Worm (Caenorhabditis elegans) whole organism, L2 larva: ENCODE measurements around the gene T10H9.8.
A peak's percentile ranks its signal among the peaks of the same experiment; 100 is the strongest.

Source experiments
- C34F6.9 ChIP-seq: fragments of 150-350 bp; optimal IDR thresholded peaks from 2 replicates; lab custom pipeline; 2014; ENCODE audit warnings: missing biosample characterization, missing genetic modification characterization
- F13H6.1 ChIP-seq: sonication (generic microtip); optimal IDR thresholded peaks from 2 replicates; lab custom pipeline; 2016; ENCODE audit warnings: missing genetic modification characterization, missing compliant biosample characterization
- Y55F3AM.14 ChIP-seq: fragments of 200-800 bp; sonication (Bioruptor generic); optimal IDR thresholded peaks from 2 replicates; lab custom pipeline; 2018; ENCODE audit warnings: mild to moderate bottlenecking, missing genetic modification characterization, missing compliant biosample characterization
- ZK546.5 ChIP-seq: sonication (generic microtip); optimal IDR thresholded peaks from 2 replicates; lab custom pipeline; 2017; ENCODE audit warnings: missing biosample characterization, missing genetic modification characterization
- ama-1 ChIP-seq: fragments of 150-350 bp; optimal IDR thresholded peaks from 2 replicates; lab custom pipeline; 2018; ENCODE audit warnings: inconsistent platforms
- blmp-1 ChIP-seq: sonication (generic microtip); optimal IDR thresholded peaks from 2 replicates; lab custom pipeline; 2017; ENCODE audit warnings: missing genetic modification characterization, mild to moderate bottlenecking, missing compliant biosample characterization, antibody characterized with exemption, moderate library complexity; ENCODE audit not compliant: insufficient read depth
- ceh-16 ChIP-seq: fragments of 150-350 bp; optimal IDR thresholded peaks from 2 replicates; lab custom pipeline; 2014; ENCODE audit warnings: missing biosample characterization, missing genetic modification characterization
- crh-2 ChIP-seq: sonication (generic microtip); optimal IDR thresholded peaks from 2 replicates; lab custom pipeline; 2017; ENCODE audit warnings: missing biosample characterization, missing genetic modification characterization
- dmd-4 ChIP-seq: sonication (generic microtip); optimal IDR thresholded peaks from 2 replicates; lab custom pipeline; 2017; ENCODE audit warnings: missing biosample characterization, missing genetic modification characterization
- elt-1 ChIP-seq: fragments of 150-350 bp; optimal IDR thresholded peaks from 2 replicates; lab custom pipeline; 2014; ENCODE audit warnings: missing biosample characterization, missing genetic modification characterization
- elt-3 ChIP-seq: sonication (generic microtip); optimal IDR thresholded peaks from 2 replicates; lab custom pipeline; 2017; ENCODE audit warnings: missing biosample characterization, missing genetic modification characterization
- fos-1 ChIP-seq: fragments of 150-350 bp; optimal IDR thresholded peaks from 2 replicates; lab custom pipeline; 2014; ENCODE audit warnings: missing biosample characterization, missing genetic modification characterization
- lin-11 ChIP-seq: fragments of 150-350 bp; sonication (generic microtip); optimal IDR thresholded peaks from 2 replicates; lab custom pipeline; 2014; ENCODE audit warnings: missing biosample characterization, missing genetic modification characterization, inconsistent platforms, mixed read lengths
- lsy-2 ChIP-seq, 2 experiments: fragments of 150-350 bp in 1 of 2; sonication (generic microtip) in 1 of 2; optimal IDR thresholded peaks; 2 replicates each; lab custom pipeline; 2014 to 2017; ENCODE audit warnings: missing biosample characterization in 2 of 2, missing genetic modification characterization in 2 of 2
- mab-5 ChIP-seq: fragments of 150-350 bp; optimal IDR thresholded peaks from 2 replicates; lab custom pipeline; 2014; ENCODE audit warnings: missing biosample characterization, missing genetic modification characterization
- nhr-12 ChIP-seq: fragments of 150-350 bp; optimal IDR thresholded peaks from 2 replicates; lab custom pipeline; 2014; ENCODE audit warnings: missing biosample characterization, missing genetic modification characterization
- nhr-129 ChIP-seq: fragments of 150-350 bp; optimal IDR thresholded peaks from 2 replicates; lab custom pipeline; 2014; ENCODE audit warnings: missing biosample characterization, missing genetic modification characterization
- nhr-21 ChIP-seq: fragments of 150-350 bp; optimal IDR thresholded peaks from 2 replicates; lab custom pipeline; 2014; ENCODE audit warnings: missing biosample characterization, missing genetic modification characterization
- nhr-23 ChIP-seq: fragments of 150-350 bp; optimal IDR thresholded peaks from 2 replicates; lab custom pipeline; 2014; ENCODE audit warnings: missing biosample characterization, missing genetic modification reagents, missing genetic modification characterization
- nhr-25 ChIP-seq: fragments of 150-350 bp; sonication (generic microtip); optimal IDR thresholded peaks from 3 replicates; lab custom pipeline; 2014; ENCODE audit warnings: missing biosample characterization, missing genetic modification characterization
- nhr-6 ChIP-seq: fragments of 150-350 bp; optimal IDR thresholded peaks from 2 replicates; lab custom pipeline; 2014; ENCODE audit warnings: missing biosample characterization, missing genetic modification characterization
- nhr-77 ChIP-seq: fragments of 150-350 bp; optimal IDR thresholded peaks from 2 replicates; lab custom pipeline; 2014; ENCODE audit warnings: missing biosample characterization, missing genetic modification characterization
- peb-1 ChIP-seq: fragments of 150-350 bp; optimal IDR thresholded peaks from 2 replicates; lab custom pipeline; 2014; ENCODE audit warnings: missing biosample characterization, missing genetic modification characterization
- sem-4 ChIP-seq: fragments of 150-350 bp; optimal IDR thresholded peaks from 2 replicates; lab custom pipeline; 2014; ENCODE audit warnings: missing biosample characterization, missing genetic modification reagents, missing genetic modification characterization
- skn-1 ChIP-seq: sonication (generic microtip); optimal IDR thresholded peaks from 2 replicates; lab custom pipeline; 2017; ENCODE audit warnings: missing biosample characterization, missing genetic modification characterization
- sma-3 ChIP-seq: sonication (generic microtip); optimal IDR thresholded peaks from 2 replicates; lab custom pipeline; 2016; ENCODE audit warnings: missing genetic modification reagents, missing genetic modification characterization, missing compliant biosample characterization
- sma-9 ChIP-seq, 2 experiments: fragments of 150-350 bp in 1 of 2; sonication (generic microtip) in 1 of 2; optimal IDR thresholded peaks; 2 replicates each; lab custom pipeline; 2014 to 2016; ENCODE audit warnings: missing genetic modification characterization in 2 of 2, mild to moderate bottlenecking in 1 of 2, missing biosample characterization in 1 of 2, missing compliant biosample characterization in 1 of 2, missing genetic modification reagents in 1 of 2, moderate library complexity in 1 of 2
- snpc-4 ChIP-seq: fragments of 150-350 bp; optimal IDR thresholded peaks from 2 replicates; lab custom pipeline; 2014; ENCODE audit warnings: missing biosample characterization, missing genetic modification characterization
- unc-55 ChIP-seq: fragments of 150-350 bp; sonication (generic microtip); optimal IDR thresholded peaks from 3 replicates; lab custom pipeline; 2014; ENCODE audit warnings: missing biosample characterization, missing genetic modification reagents, missing genetic modification characterization
- ztf-1 ChIP-seq: fragments of 200-800 bp; sonication (Bioruptor generic); conservative IDR thresholded peaks from 2 replicates; pipeline ENCODE4 v1.3.6; 2022; ENCODE audit warnings: missing genetic modification characterization, missing compliant biosample characterization
- ztf-4 ChIP-seq: fragments of 150-350 bp; optimal IDR thresholded peaks from 2 replicates; lab custom pipeline; 2014; ENCODE audit warnings: missing biosample characterization, missing genetic modification characterization

T10H9.8 gene

DNA sequence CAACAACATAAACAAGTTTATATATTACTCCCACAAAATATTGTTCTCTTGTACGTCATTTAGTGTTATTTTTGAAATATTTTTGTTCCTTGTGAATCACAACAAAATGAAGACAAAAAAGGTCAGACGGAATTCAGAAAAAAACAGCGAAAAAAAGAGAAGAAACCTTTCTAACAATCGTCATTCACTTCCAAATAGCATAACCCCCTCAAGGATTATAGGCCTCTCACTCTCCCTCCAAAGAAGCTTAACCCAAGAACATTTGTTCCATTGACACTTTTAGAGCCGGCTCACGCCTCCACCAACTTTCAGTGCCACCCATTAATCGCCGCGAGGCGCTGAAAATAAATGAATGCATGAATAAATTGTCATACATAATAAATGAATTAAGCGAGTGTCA is 7.4 kb downstream of the T10H9.8 start:
- TF ChIP-seq nhr-77 (tag; lab: Kevin White, UChicago), result no peak
- no peak for TF ChIP-seq crh-2 (tag; lab: Kevin White, UChicago)
- TF ChIP-seq unc-55, result peak; percentile 51
- no peak for TF ChIP-seq nhr-6 (tag; lab: Kevin White, UChicago)
- no peak for TF ChIP-seq fos-1
- no peak for TF ChIP-seq nhr-25 (tag; lab: Kevin White, UChicago)
- no peak for TF ChIP-seq ztf-1 (GFP tag; lab: Robert Waterston, UW)
- no peak for TF ChIP-seq nhr-129
- no peak for TF ChIP-seq lsy-2 (tag; optimal IDR thresholded peaks at IDR 0.05; lab: Kevin White, UChicago)

DNA sequence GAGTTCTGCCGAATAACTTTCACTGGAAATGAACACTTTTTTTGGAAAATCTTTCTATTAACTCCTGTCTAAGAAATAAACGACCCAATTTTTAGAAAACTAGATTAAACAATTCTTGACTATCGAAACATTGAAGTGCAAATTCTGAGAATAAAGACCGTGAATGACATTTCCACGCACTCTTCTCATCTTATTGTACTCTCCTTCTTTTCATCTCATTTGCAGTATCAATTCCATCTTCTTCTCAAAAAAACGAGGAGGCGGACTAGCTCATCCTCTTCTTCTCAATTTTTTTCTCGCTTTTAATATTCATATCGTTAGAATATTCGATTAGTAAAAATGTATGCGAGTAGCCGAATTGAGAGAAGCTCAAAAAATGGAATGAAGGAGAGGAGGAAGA is 9.5 kb downstream of the T10H9.8 start:
- TF ChIP-seq F13H6.1 (tag; lab: Kevin White, UChicago) (peak; percentile 15), C34F6.9 (tag; lab: Kevin White, UChicago) (peak; percentile 49), unc-55 (peak; percentile 39), ama-1 (lab: Kevin White, UChicago) (no peak), nhr-129 (no peak), lsy-2 (tag; optimal IDR thresholded peaks at IDR 0.05; lab: Kevin White, UChicago) (peak in 1 of 2 experiments; percentile 21), lin-11 (tag; lab: Kevin White, UChicago) (no peak), ztf-4 (tag; lab: Kevin White, UChicago) (no peak), elt-1 (tag; lab: Kevin White, UChicago) (no peak), sma-9 (GFP tag; optimal IDR thresholded peaks at IDR 0.05; lab: Kevin White, UChicago) (peak; percentile 19), sma-9 (tag; optimal IDR thresholded peaks at IDR 0.05; lab: Kevin White, UChicago) (no peak), fos-1 (no peak), crh-2 (tag; lab: Kevin White, UChicago) (peak; percentile 3)

DNA sequence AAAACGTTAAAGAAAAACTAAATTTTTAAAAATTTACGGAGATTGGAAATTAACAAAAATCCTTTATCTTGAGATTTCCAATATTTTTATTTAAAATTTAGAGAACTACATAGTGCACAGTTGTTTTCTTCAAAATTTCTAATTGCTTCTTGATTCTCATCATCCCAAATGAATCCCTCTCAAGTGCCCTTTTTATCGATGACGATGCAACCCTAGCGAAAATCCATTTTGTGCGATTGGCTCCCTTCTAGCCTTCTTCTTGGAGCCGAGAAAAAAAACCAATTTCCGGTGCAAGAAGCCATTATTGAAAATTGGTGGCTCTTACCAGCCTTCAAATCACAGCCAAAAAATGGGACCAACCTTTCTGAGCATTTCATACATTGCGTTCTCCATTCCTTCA is 10.4 kb downstream of the T10H9.8 start:
- TF ChIP-seq snpc-4 (tag; lab: Kevin White, UChicago) (no peak), skn-1 (tag; lab: Kevin White, UChicago) (no peak), ceh-16 (tag; lab: Kevin White, UChicago) (no peak), nhr-21 (tag; lab: Kevin White, UChicago) (no peak), lin-11 (tag; lab: Kevin White, UChicago) (no peak), ZK546.5 (tag; lab: Kevin White, UChicago) (no peak)
- TF ChIP-seq, all 48 proteins: peak for 0

DNA sequence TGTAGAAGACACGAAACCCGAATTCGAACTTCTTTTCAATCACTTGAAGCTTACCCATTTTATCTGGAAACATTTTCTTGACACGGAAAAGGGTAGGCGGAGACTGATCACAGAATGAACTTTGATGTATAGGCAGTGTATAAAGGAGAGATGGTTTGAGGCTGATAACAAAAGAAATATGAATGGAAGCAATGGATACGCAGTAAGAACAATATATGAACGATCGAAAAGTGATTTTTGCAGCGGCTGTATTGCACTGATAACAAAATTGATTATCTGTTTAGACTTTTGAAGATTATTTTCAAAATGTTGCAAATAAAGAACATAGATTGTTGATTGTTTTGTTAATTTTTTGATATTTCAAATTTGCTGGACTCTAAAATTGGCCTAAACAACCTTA is 13.6 kb downstream of the T10H9.8 start, which contains the start of gene pmp-5:
Gene pmp-5, minus strand, starts transcription at position 63 of the 400 bp plus-strand sequence.
- TF ChIP-seq sma-9 (GFP tag; optimal IDR thresholded peaks at IDR 0.05; lab: Kevin White, UChicago) (peak; percentile 82), sma-9 (tag; optimal IDR thresholded peaks at IDR 0.05; lab: Kevin White, UChicago) (no peak), nhr-129 (no peak), fos-1 (peak; percentile 31)

DNA sequence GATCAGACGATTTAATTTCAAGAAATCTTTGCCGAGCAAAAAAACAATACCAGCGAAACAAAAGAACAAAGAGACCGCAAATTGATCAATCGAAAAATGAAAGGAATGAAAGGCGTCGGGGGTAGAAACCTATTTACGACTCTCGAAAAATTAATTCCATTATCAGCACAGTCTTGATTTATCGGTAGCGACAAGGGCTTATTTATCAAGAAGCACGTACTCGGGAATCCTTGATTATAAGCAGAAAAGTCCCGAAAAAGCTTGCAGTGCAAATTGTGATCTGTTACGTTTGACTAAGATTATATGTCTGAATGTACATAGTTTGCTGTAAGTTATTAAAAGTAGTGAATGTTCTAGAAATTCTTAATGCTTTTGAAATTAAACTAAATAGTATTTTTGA is 14.4 kb downstream of the T10H9.8 start:
- TF ChIP-seq sma-9 (GFP tag; optimal IDR thresholded peaks at IDR 0.05; lab: Kevin White, UChicago) (peak; percentile 40), sma-9 (tag; optimal IDR thresholded peaks at IDR 0.05; lab: Kevin White, UChicago) (no peak), unc-55 (no peak), fos-1 (peak; percentile 23)

DNA sequence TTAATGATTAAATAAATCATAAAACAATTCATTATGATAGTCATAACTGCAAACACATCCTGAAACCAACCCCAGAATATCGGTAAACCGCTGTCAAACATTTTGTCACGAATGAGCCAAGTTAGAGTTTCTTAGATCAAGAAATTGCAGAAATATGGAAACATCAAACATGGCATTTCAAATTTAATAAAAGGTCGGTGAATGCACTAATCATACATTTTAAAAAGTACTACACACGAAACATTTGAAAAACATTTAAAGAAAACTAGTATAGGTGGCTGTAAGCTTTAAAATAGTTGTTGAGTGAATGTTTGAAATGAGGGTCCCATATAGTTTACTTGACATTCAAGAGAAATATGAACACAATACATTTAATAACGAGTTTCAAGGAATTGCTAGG is 16.6 kb downstream of the T10H9.8 start, which contains the start of gene str-180:
Gene str-180, minus strand, starts transcription at position 101 of the 400 bp plus-strand sequence.
- TF ChIP-seq Y55F3AM.14 (GFP tag; lab: Kevin White, UChicago) (no peak), nhr-12 (tag; lab: Kevin White, UChicago) (no peak), blmp-1 (tag; lab: Kevin White, UChicago) (no peak), peb-1 (tag; lab: Kevin White, UChicago) (no peak), sma-3 (GFP tag; lab: Kevin White, UChicago) (no peak), elt-1 (tag; lab: Kevin White, UChicago) (no peak), nhr-6 (tag; lab: Kevin White, UChicago) (no peak), ZK546.5 (tag; lab: Kevin White, UChicago) (no peak), dmd-4 (tag; lab: Kevin White, UChicago) (no peak), ceh-16 (tag; lab: Kevin White, UChicago) (no peak), nhr-23 (no peak), mab-5 (tag; lab: Kevin White, UChicago) (no peak), fos-1 (no peak), elt-3 (tag; lab: Kevin White, UChicago) (no peak), sem-4 (tag; lab: Kevin White, UChicago) (no peak), lsy-2 (tag; optimal IDR thresholded peaks at IDR 0.05; lab: Kevin White, UChicago) (no peak)
- TF ChIP-seq, all 48 proteins: peak for 0
